Worm (Caenorhabditis elegans): ENCODE data around the gene srg-26.

ce11 chrV:5330967-5331366 is at the start of gene srg-26:
- TF ChIP-seq F13C5.2 (tag; optimal IDR thresholded peaks at IDR 0.05) (no peak), hnd-1 (tag; optimal IDR thresholded peaks at IDR 0.05) (no peak), ama-1 (optimal IDR thresholded peaks at IDR 0.05) (no peak), ceh-13 (GFP tag; optimal IDR thresholded peaks at IDR 0.05) (no peak), ceh-36 (tag; optimal IDR thresholded peaks at IDR 0.05) (no peak), pes-1 (GFP tag; IDR thresholded peaks at IDR 0.05) (no peak), sea-1 (GFP tag; conservative IDR thresholded peaks at IDR 0.05) (no peak), aly-1 (tag; optimal IDR thresholded peaks at IDR 0.05) (no peak), ets-7 (tag; optimal IDR thresholded peaks at IDR 0.05) (no peak), flt-1 (GFP tag; IDR thresholded peaks at IDR 0.05) (no peak), tra-4 (tag; optimal IDR thresholded peaks at IDR 0.05) (no peak), scrt-1 (GFP tag; IDR thresholded peaks at IDR 0.05) (no peak), tbx-11 (GFP tag; IDR thresholded peaks at IDR 0.05) (no peak)
